Worm (Caenorhabditis elegans) whole organism, L3 larva: Measurements from ENCODE around the gene C54E10.3.

Source experiments
- ama-1 ChIP-seq: fragments of 150-350 bp; optimal IDR thresholded peaks from 2 replicates; lab custom pipeline; 2018
- elt-1 ChIP-seq: fragments of 150-350 bp; optimal IDR thresholded peaks from 2 replicates; lab custom pipeline; 2014; ENCODE audit warnings: missing biosample characterization, missing genetic modification characterization
- fos-1 ChIP-seq: fragments of 150-350 bp; optimal IDR thresholded peaks from 2 replicates; lab custom pipeline; 2014; ENCODE audit warnings: missing biosample characterization, missing genetic modification characterization
- nfya-1 ChIP-seq: sonication (generic microtip); optimal IDR thresholded peaks from 2 replicates; lab custom pipeline; 2017; ENCODE audit warnings: missing genetic modification characterization, mild to moderate bottlenecking, missing compliant biosample characterization, antibody characterized with exemption, moderate library complexity; ENCODE audit not compliant: insufficient read depth
- nhr-25 ChIP-seq: sonication (generic microtip); optimal IDR thresholded peaks from 2 replicates; lab custom pipeline; 2017; ENCODE audit warnings: missing biosample characterization, missing genetic modification characterization
- nhr-67 ChIP-seq: fragments of 150-350 bp; optimal IDR thresholded peaks from 2 replicates; lab custom pipeline; 2014; ENCODE audit warnings: missing biosample characterization, missing genetic modification characterization
- nhr-77 ChIP-seq: fragments of 150-350 bp; optimal IDR thresholded peaks from 2 replicates; lab custom pipeline; 2014; ENCODE audit warnings: missing biosample characterization, missing genetic modification characterization
- snpc-4 ChIP-seq: fragments of 150-350 bp; optimal IDR thresholded peaks from 2 replicates; lab custom pipeline; 2014; ENCODE audit warnings: missing biosample characterization, missing genetic modification characterization
- unc-62 ChIP-seq: fragments of 150-350 bp; sonication (generic microtip); optimal IDR thresholded peaks from 4 replicates; lab custom pipeline; 2014; ENCODE audit warnings: missing biosample characterization, missing genetic modification reagents, missing genetic modification characterization

DNA sequence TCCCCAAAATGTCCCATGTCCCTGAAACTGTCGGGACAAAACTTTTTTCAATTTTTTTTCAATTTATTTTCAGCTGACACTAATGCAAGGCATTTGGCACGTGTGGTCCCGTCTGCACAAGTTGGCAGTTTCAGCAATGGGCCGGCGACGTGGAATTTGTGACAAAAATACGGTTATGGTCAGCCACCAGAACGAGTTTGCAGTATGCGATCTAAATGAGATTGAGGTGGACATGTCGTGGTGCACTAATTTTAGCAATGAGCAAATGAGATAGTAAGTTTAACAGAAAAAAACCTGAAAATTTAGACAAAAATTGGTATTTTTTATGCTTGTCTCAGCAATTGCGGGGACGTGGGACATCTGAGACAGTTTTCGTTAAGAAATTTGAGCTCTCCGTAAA lies 31.7 kb downstream of the C54E10.3 start:
- TF ChIP-seq fos-1 (no peak), nhr-67 (tag; lab: Kevin White, UChicago) (no peak), nfya-1 (tag; lab: Kevin White, UChicago) (no peak), unc-62 (GFP tag; lab: Kevin White, UChicago) (no peak), ama-1 (lab: Kevin White, UChicago) (no peak), nhr-77 (no peak), snpc-4 (tag; lab: Kevin White, UChicago) (no peak), nhr-25 (no peak), elt-1 (no peak)
